Worm (Caenorhabditis elegans): ENCODE measurements around the gene pcdr-1.

ce11 chrX:15666169-15666811, at the start of gene pcdr-1:
- TF ChIP-seq hlh-8 (tag; optimal IDR thresholded peaks at IDR 0.05): no peak
- no peak for TF ChIP-seq hlh-13 (GFP tag; optimal IDR thresholded peaks at IDR 0.05)
- TF ChIP-seq unc-55 (GFP tag; optimal IDR thresholded peaks at IDR 0.05): no peak
- TF ChIP-seq nfya-1 (tag; optimal IDR thresholded peaks at IDR 0.05): no peak
